Worm (Caenorhabditis elegans) whole organism, L1 larva: ENCODE results near the gene ekl-6.

Experiments
- C04F5.9 ChIP-seq: sonication (generic microtip); optimal IDR thresholded peaks from 2 replicates; lab custom pipeline; 2016; ENCODE audit warnings: missing genetic modification characterization, missing compliant biosample characterization
- C34B4.2 ChIP-seq: sonication (generic microtip); optimal IDR thresholded peaks from 2 replicates; lab custom pipeline; 2017; ENCODE audit warnings: mild to moderate bottlenecking, missing genetic modification characterization, missing compliant biosample characterization
- F16B12.6 ChIP-seq: fragments of 150-350 bp; optimal IDR thresholded peaks from 2 replicates; lab custom pipeline; 2014; ENCODE audit warnings: missing biosample characterization, missing genetic modification characterization
- alr-1 ChIP-seq: fragments of 200-800 bp; sonication (Bioruptor generic); optimal IDR thresholded peaks from 2 replicates; lab custom pipeline; 2018; ENCODE audit warnings: borderline replicate concordance, mild to moderate bottlenecking, missing genetic modification characterization, missing compliant biosample characterization
- aly-2 ChIP-seq: fragments of 150-350 bp; optimal IDR thresholded peaks from 2 replicates; lab custom pipeline; 2014; ENCODE audit warnings: missing biosample characterization, missing genetic modification characterization
- ama-1 ChIP-seq: fragments of 150-350 bp; optimal IDR thresholded peaks from 2 replicates; lab custom pipeline; 2014
- blmp-1 ChIP-seq: fragments of 150-350 bp; optimal IDR thresholded peaks from 2 replicates; lab custom pipeline; 2014; ENCODE audit warnings: missing biosample characterization, missing genetic modification characterization
- ceh-8 ChIP-seq: fragments of 200-800 bp; sonication (Bioruptor generic); optimal IDR thresholded peaks from 2 replicates; lab custom pipeline; 2018; ENCODE audit warnings: mild to moderate bottlenecking, missing genetic modification characterization, moderate library complexity, missing compliant biosample characterization
- ceh-88 ChIP-seq: fragments of 200-800 bp; sonication (Bioruptor generic); IDR thresholded peaks from 2 replicates; pipeline ENCODE4 v1.3.6; 2022; ENCODE audit warnings: missing genetic modification characterization, missing compliant biosample characterization
- ceh-90 ChIP-seq: sonication (generic microtip); optimal IDR thresholded peaks from 2 replicates; lab custom pipeline; 2016; ENCODE audit warnings: missing genetic modification characterization, missing compliant biosample characterization
- dpl-1 ChIP-seq, 3 experiments: fragments of 150-350 bp in 2 of 3; sonication (generic microtip) in 1 of 3; optimal IDR thresholded peaks; 2 replicates each; lab custom pipeline; 2014 to 2017; ENCODE audit warnings: missing biosample characterization in 3 of 3, missing genetic modification characterization in 3 of 3, missing genetic modification reagents in 3 of 3
- efl-1 ChIP-seq, 4 experiments: fragments of 150-350 bp; optimal IDR thresholded peaks in 3 of 4; peaks in 1 of 4; 1 replicate in 1 of 4; 2 replicates in 3 of 4; lab custom pipeline; 2014; ENCODE audit warnings: missing biosample characterization in 2 of 4, missing genetic modification characterization in 2 of 4, missing genetic modification reagents in 2 of 4
- efl-3 ChIP-seq: fragments of 200-800 bp; sonication (Bioruptor generic); optimal IDR thresholded peaks from 2 replicates; lab custom pipeline; 2018; ENCODE audit warnings: mild to moderate bottlenecking, missing genetic modification characterization, missing compliant biosample characterization
- egl-13 ChIP-seq: sonication (generic microtip); optimal IDR thresholded peaks from 2 replicates; lab custom pipeline; 2016; ENCODE audit warnings: missing genotype, missing genetic modification reagents, missing genetic modification characterization, missing compliant biosample characterization
- elt-3 ChIP-seq, 6 experiments: fragments of 150-350 bp in 1 of 6; sonication (generic microtip); optimal IDR thresholded peaks; 2 replicates each; lab custom pipeline; 2017 to 2018; ENCODE audit warnings: missing biosample characterization in 6 of 6, missing genetic modification characterization in 6 of 6, inconsistent platforms in 1 of 6
- ets-5 ChIP-seq: fragments of 200-800 bp; sonication (Bioruptor generic); IDR thresholded peaks from 2 replicates; pipeline ENCODE4 v1.3.6; 2022; ENCODE audit warnings: missing genetic modification characterization, missing compliant biosample characterization
- fkh-10 ChIP-seq: sonication (generic microtip); optimal IDR thresholded peaks from 2 replicates; lab custom pipeline; 2017; ENCODE audit warnings: missing biosample characterization, missing genetic modification reagents, missing genetic modification characterization
- fkh-8 ChIP-seq: sonication (generic microtip); optimal IDR thresholded peaks from 2 replicates; lab custom pipeline; 2016; ENCODE audit warnings: mild to moderate bottlenecking, missing genetic modification characterization, missing compliant biosample characterization
- fos-1 ChIP-seq: fragments of 150-350 bp; optimal IDR thresholded peaks from 2 replicates; lab custom pipeline; 2014; ENCODE audit warnings: missing biosample characterization, missing genetic modification characterization
- jun-1 ChIP-seq: fragments of 150-350 bp; optimal IDR thresholded peaks from 2 replicates; lab custom pipeline; 2014; ENCODE audit warnings: missing biosample characterization, missing genetic modification reagents, missing genetic modification characterization
- lin-13 ChIP-seq: fragments of 150-350 bp; optimal IDR thresholded peaks from 2 replicates; lab custom pipeline; 2014; ENCODE audit warnings: missing biosample characterization, missing genetic modification reagents, missing genetic modification characterization
- lin-39 ChIP-seq: fragments of 150-350 bp; optimal IDR thresholded peaks from 2 replicates; lab custom pipeline; 2014; ENCODE audit warnings: missing biosample characterization, missing genetic modification reagents, missing genetic modification characterization
- lsy-2 ChIP-seq, 2 experiments: fragments of 150-350 bp; optimal IDR thresholded peaks; 2 replicates each; lab custom pipeline; 2014; ENCODE audit warnings: missing biosample characterization in 2 of 2, missing genetic modification characterization in 2 of 2
- mep-1 ChIP-seq: fragments of 150-350 bp; optimal IDR thresholded peaks from 2 replicates; lab custom pipeline; 2014; ENCODE audit warnings: missing biosample characterization, missing genetic modification characterization
- nhr-19 ChIP-seq: fragments of 200-800 bp; sonication (Bioruptor generic); conservative IDR thresholded peaks from 2 replicates; pipeline ENCODE4 v1.3.6; 2022; ENCODE audit warnings: missing genetic modification characterization, missing compliant biosample characterization
- nhr-20 ChIP-seq: sonication (generic microtip); optimal IDR thresholded peaks from 2 replicates; lab custom pipeline; 2016; ENCODE audit warnings: mild to moderate bottlenecking, missing genetic modification characterization, missing compliant biosample characterization
- nhr-76 ChIP-seq: sonication (generic microtip); optimal IDR thresholded peaks from 2 replicates; lab custom pipeline; 2017; ENCODE audit warnings: missing biosample characterization, missing genetic modification characterization
- pag-3 ChIP-seq: sonication (generic microtip); optimal IDR thresholded peaks from 2 replicates; lab custom pipeline; 2017; ENCODE audit warnings: missing genetic modification characterization, mild to moderate bottlenecking, missing compliant biosample characterization, antibody characterized with exemption, borderline replicate concordance; ENCODE audit not compliant: insufficient read depth
- pax-3 ChIP-seq: fragments of 200-800 bp; sonication (Bioruptor generic); optimal IDR thresholded peaks from 2 replicates; lab custom pipeline; 2018; ENCODE audit warnings: mild to moderate bottlenecking, missing genetic modification characterization, moderate library complexity, missing compliant biosample characterization
- pqm-1 ChIP-seq: sonication (generic microtip); optimal IDR thresholded peaks from 3 replicates; lab custom pipeline; 2017; ENCODE audit warnings: missing biosample characterization, missing genetic modification characterization
- rnt-1 ChIP-seq: sonication (generic microtip); optimal IDR thresholded peaks from 2 replicates; lab custom pipeline; 2016; ENCODE audit warnings: mild to moderate bottlenecking, missing genetic modification characterization, moderate library complexity, missing compliant biosample characterization
- skn-1 ChIP-seq: fragments of 150-350 bp; optimal IDR thresholded peaks from 2 replicates; lab custom pipeline; 2014; ENCODE audit warnings: missing biosample characterization, missing genetic modification characterization
- snu-23 ChIP-seq: sonication (generic microtip); optimal IDR thresholded peaks from 2 replicates; lab custom pipeline; 2016; ENCODE audit warnings: missing genetic modification characterization, missing compliant biosample characterization
- swsn-7 ChIP-seq: sonication (generic microtip); optimal IDR thresholded peaks from 2 replicates; lab custom pipeline; 2016; ENCODE audit warnings: missing genetic modification characterization, missing compliant biosample characterization
- tbx-2 ChIP-seq: sonication (generic microtip); optimal IDR thresholded peaks from 2 replicates; lab custom pipeline; 2016; ENCODE audit warnings: missing genetic modification characterization, missing compliant biosample characterization
- unc-30 ChIP-seq: sonication (generic microtip); optimal IDR thresholded peaks from 2 replicates; lab custom pipeline; 2017; ENCODE audit warnings: missing biosample characterization, missing genetic modification characterization
- unc-98 ChIP-seq: fragments of 200-800 bp; sonication (Bioruptor generic); IDR thresholded peaks from 2 replicates; pipeline ENCODE4 v1.3.6; 2022; ENCODE audit warnings: missing genetic modification characterization, missing compliant biosample characterization
- vab-15 ChIP-seq: sonication (generic microtip); optimal IDR thresholded peaks from 2 replicates; lab custom pipeline; 2017; ENCODE audit warnings: missing genotype, mild to moderate bottlenecking, missing genetic modification characterization, missing compliant biosample characterization

ekl-6 gene

DNA sequence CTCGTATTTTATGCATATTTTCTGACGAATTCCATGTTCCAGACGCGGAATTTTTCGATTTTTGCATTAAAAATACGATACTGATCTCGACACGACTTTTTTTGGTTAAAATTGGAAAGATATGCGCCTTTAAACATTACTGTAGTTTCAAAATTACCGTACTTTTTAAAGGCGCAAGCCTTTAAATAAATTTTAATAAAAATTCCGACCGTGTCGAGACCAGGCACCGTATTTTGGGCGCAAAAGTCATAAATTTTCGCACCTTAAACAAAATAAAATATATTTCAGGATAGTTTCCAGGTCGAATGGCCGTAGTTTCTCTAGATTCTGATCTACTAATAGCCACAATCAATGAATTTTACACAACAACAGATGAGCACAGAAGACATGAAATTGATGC lies 5.1 kb downstream of the ekl-6 start, which contains the start of gene T16G12.6:
TSS of gene T16G12.6 (plus strand) at position 301 of the 400 bp plus-strand sequence.
- no peak for TF ChIP-seq jun-1 (tag; lab: Kevin White, UChicago)
- no peak for TF ChIP-seq ama-1 (lab: Kevin White, UChicago)
- TF ChIP-seq C04F5.9 (tag; lab: Kevin White, UChicago), result no peak
- TF ChIP-seq fkh-8, result no peak

DNA sequence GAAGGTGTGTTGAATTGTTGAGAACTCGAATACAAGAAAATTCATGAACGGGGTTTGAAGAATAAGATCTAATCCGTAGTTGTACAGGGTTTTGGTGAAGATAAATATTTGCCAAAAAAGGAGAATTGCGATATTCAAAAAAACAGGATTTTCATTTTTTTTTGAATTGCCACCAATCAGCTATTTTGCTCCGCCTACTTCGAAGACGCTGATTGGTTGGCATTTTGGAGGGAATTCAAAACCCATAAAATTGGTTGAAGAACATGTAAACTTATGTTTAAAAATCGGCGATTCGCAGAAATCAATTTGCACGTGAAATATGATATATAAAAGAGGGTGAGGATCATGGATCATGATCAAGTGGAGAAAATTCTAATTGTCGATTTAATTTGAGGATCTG lies 11.8 kb downstream of the ekl-6 start:
- TF ChIP-seq egl-13 (tag; lab: Kevin White, UChicago) (no peak), nhr-20 (tag; lab: Kevin White, UChicago) (no peak), dpl-1 (GFP tag; optimal IDR thresholded peaks at IDR 0.05; lab: Kevin White, UChicago) (peak in 1 of 3 experiments; percentile 8), efl-1 (optimal IDR thresholded peaks at IDR 0.05; lab: Kevin White, UChicago) (no peak), efl-1 (GFP tag; optimal IDR thresholded peaks at IDR 0.05 in 1 of 2; lab: Kevin White, UChicago) (peak in 1 of 2 experiments; percentile 4), ama-1 (lab: Kevin White, UChicago) (no peak)
- TF ChIP-seq, all 84 proteins: peak for 2

DNA sequence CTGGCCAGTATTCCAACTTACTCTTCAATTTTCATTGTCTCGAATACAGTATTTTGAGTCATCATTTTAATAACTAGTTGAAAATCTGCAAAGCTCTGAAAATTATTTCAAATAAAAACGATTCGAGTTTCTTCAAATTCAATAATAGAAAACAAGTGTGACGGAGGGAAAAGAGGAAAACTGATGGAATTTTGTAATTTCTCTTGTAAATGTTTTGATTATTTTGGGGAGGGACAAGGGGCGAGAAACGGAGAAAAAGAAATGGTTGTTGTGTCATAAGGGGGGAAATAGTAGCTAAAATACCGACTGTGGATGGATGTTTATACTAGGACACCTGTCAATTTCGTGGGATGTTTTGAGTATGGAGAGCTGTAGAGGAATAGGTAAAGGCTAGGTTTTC lies 13.9 kb downstream of the ekl-6 start, which contains the start of gene T16G12.9:
TSS of gene T16G12.9 (minus strand) at position 101 of the 400 bp plus-strand sequence.
- no peak for TF ChIP-seq ceh-90 (tag; lab: Kevin White, UChicago)

DNA sequence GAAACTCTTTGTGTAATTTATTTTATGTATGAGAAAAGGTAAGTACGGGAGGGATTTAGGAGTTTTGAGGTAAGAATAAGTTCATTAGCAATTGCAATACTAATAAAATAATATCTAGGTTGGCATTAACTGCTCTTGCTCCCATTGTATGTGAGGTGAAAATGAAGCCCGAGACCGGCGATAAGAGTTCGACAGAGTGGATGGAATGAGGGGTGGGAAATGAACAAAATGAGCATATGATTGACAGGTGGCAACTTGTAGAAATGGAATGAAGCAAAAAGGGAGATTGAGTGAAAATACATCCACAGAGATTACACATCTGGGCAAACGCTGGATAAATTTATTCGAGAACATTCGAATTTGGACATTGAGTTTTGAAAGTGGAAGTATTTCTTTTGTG lies 14.6 kb downstream of the ekl-6 start:
- no peak for TF ChIP-seq swsn-7 (tag; lab: Kevin White, UChicago)
- TF ChIP-seq aly-2, result no peak
- TF ChIP-seq ceh-8, result no peak
- TF ChIP-seq C04F5.9 (tag; lab: Kevin White, UChicago), result no peak
- TF ChIP-seq efl-3 (GFP tag; lab: Kevin White, UChicago), result no peak
- TF ChIP-seq F16B12.6 (tag; lab: Kevin White, UChicago), result no peak
- TF ChIP-seq fos-1, result no peak
- TF ChIP-seq alr-1, result no peak
- TF ChIP-seq mep-1, result no peak

DNA sequence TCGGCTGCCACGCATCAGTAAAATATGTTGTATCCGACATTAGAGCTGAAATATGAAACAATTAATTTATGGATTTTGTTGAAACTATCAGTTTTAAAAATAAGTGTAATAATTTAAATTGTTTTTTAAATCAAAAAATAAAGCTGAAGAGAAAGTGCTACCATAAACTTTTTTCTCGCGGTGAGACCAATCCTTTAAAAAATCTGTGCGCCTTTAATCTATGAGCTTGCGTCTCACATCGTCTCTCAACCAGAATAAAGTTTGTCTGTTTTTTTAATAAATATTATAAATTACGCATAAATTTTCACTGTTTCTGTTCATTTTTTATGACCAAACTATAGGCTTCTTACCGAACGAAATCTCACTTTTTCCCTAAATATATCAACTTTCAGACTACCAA lies 19.0 kb downstream of the ekl-6 start, which contains the start of gene T16H12.3:
TSS of gene T16H12.3 (minus strand) at position 51 of the 400 bp plus-strand sequence.
- no peak for TF ChIP-seq egl-13 (tag; lab: Kevin White, UChicago)
- no peak for TF ChIP-seq ceh-90 (tag; lab: Kevin White, UChicago)
- no peak for TF ChIP-seq elt-3 (tag; optimal IDR thresholded peaks at IDR 0.05; lab: Kevin White, UChicago)
- TF ChIP-seq nhr-19 (GFP tag; lab: Robert Waterston, UW), result no peak
- TF ChIP-seq unc-98 (GFP tag; lab: Robert Waterston, UW), result no peak
- TF ChIP-seq ets-5 (GFP tag; lab: Robert Waterston, UW), result no peak
- no peak for TF ChIP-seq vab-15
- no peak for TF ChIP-seq pax-3 (tag; lab: Kevin White, UChicago)
- no peak for TF ChIP-seq snu-23 (GFP tag; lab: Kevin White, UChicago)
- TF ChIP-seq pag-3, result no peak

DNA sequence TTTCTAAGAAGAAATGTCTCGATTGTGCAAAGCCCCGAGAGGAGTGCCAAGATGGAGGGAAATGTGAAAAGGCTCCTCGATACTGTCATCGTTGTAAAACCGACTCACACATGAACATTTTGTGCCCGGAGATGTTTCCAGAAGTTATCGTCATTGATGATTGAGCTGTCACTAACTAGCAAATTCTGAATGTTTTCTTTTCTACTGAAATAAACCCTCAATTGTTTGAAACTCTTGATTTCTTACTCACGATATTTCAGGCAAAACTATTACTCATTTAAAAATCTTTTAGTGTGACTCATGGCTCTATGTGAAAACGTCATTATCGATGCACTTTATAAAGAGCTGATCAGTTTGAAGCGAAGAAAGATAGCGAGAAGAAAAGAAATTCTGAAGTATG lies 20.9 kb downstream of the ekl-6 start, which contains the start of gene T16H12.13:
TSS of gene T16H12.13 (plus strand) at position 301 of the 400 bp plus-strand sequence.
- no peak for TF ChIP-seq C04F5.9 (tag; lab: Kevin White, UChicago)
- TF ChIP-seq efl-1 (optimal IDR thresholded peaks at IDR 0.05; lab: Kevin White, UChicago), result no peak
- peak in 1 of 2 experiments; percentile 63 for TF ChIP-seq efl-1 (GFP tag; optimal IDR thresholded peaks at IDR 0.05 in 1 of 2; lab: Kevin White, UChicago)

DNA sequence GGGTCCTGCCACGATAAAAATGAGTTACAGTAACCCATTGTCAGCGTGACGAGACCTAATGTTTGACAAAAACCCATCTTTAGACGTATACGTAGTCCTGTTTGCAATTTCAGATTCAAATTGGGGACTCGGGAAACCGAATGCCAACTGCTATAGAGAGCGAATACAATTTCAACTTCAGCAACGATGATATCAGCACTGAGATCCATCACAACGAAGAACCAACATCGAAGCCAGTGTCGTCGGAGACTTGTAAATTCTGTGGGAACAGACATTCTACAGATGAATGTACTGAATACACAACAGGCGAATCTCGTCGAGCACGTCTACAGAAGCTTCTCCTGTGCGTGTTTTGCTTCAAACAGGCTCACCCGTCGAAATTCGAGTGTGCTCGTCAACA lies 21.4 kb downstream of the ekl-6 start:
- no peak for TF ChIP-seq fkh-10 (GFP tag; lab: Kevin White, UChicago)
- TF ChIP-seq nhr-76 (tag; lab: Kevin White, UChicago), result no peak
- TF ChIP-seq unc-30 (tag; lab: Kevin White, UChicago), result no peak
- TF ChIP-seq lin-13 (GFP tag; lab: Kevin White, UChicago), result no peak
- no peak for TF ChIP-seq pag-3
- TF ChIP-seq C34B4.2, result no peak
- no peak for TF ChIP-seq pqm-1 (tag; lab: Kevin White, UChicago)
- TF ChIP-seq C04F5.9 (tag; lab: Kevin White, UChicago), result no peak
- no peak for TF ChIP-seq lin-39 (tag; lab: Kevin White, UChicago)
- no peak for TF ChIP-seq snu-23 (GFP tag; lab: Kevin White, UChicago)
- no peak for TF ChIP-seq tbx-2 (tag; lab: Kevin White, UChicago)
- TF ChIP-seq unc-98 (GFP tag; lab: Robert Waterston, UW), result no peak
- TF ChIP-seq efl-1 (optimal IDR thresholded peaks at IDR 0.05; lab: Kevin White, UChicago), result no peak
- no peak for TF ChIP-seq efl-1 (GFP tag; optimal IDR thresholded peaks at IDR 0.05 in 1 of 2; lab: Kevin White, UChicago)
- TF ChIP-seq ceh-88, result no peak
- no peak for TF ChIP-seq ceh-90 (tag; lab: Kevin White, UChicago)
- TF ChIP-seq lsy-2 (tag; optimal IDR thresholded peaks at IDR 0.05; lab: Kevin White, UChicago), result no peak
- no peak for TF ChIP-seq blmp-1
- no peak for TF ChIP-seq rnt-1 (tag; lab: Kevin White, UChicago)
- no peak for TF ChIP-seq skn-1 (tag; lab: Kevin White, UChicago)
